Worm (Caenorhabditis elegans): ENCODE data around the gene Y73B6BL.288.
"Not testable (repeated sequence)": the region's sequence is repeated elsewhere in the genome, so short reads cannot be mapped to it uniquely, and the experiment has no call there.

ce11 chrIV:6317357-6317756 lies 25.0 kb downstream of the Y73B6BL.288 start, which contains the start of gene Y73B6BL.12:
- TF ChIP-seq egl-5 (tag; optimal IDR thresholded peaks at IDR 0.05); nhr-67 (tag; optimal IDR thresholded peaks at IDR 0.05); zag-1 (tag; optimal IDR thresholded peaks at IDR 0.05); fos-1 (tag; optimal IDR thresholded peaks at IDR 0.05); ZK546.5 (tag; optimal IDR thresholded peaks at IDR 0.05); mml-1 (tag; optimal IDR thresholded peaks at IDR 0.05); ama-1 (optimal IDR thresholded peaks at IDR 0.05): not testable (repeated sequence)
